Worm (Caenorhabditis elegans): ENCODE data around the gene blos-8.

The blos-8 gene

ce11 chrX:15395723-15396122, 35.3 kb downstream of the blos-8 start:
- no peak for TF ChIP-seq nhr-11 (tag; optimal IDR thresholded peaks at IDR 0.05)
- TF ChIP-seq ceh-31 (tag; optimal IDR thresholded peaks at IDR 0.05) = peak; percentile 49
- TF ChIP-seq hlh-8 (tag; optimal IDR thresholded peaks at IDR 0.05) = no peak
- no peak for TF ChIP-seq ceh-9 (tag; optimal IDR thresholded peaks at IDR 0.05)
- no peak for TF ChIP-seq ahr-1 (tag; optimal IDR thresholded peaks at IDR 0.05)
- no peak for TF ChIP-seq pax-1 (tag; optimal IDR thresholded peaks at IDR 0.05)
- TF ChIP-seq unc-42 (tag; optimal IDR thresholded peaks at IDR 0.05) = peak; percentile 98
- TF ChIP-seq hlh-6 (tag; optimal IDR thresholded peaks at IDR 0.05) = no peak
- TF ChIP-seq ceh-45 (GFP tag; IDR thresholded peaks at IDR 0.05) = no peak

- TF ChIP-seq ref-2 (tag; optimal IDR thresholded peaks at IDR 0.05) (no peak), fax-1 (tag; optimal IDR thresholded peaks at IDR 0.05) (no peak), pha-2 (tag; optimal IDR thresholded peaks at IDR 0.05) (no peak), hlh-15 (tag; optimal IDR thresholded peaks at IDR 0.05) (no peak), C38D4.7 (GFP tag; optimal IDR thresholded peaks at IDR 0.05) (no peak), odd-2 (tag; optimal IDR thresholded peaks at IDR 0.05) (no peak)
Measured at ce11 chrX:15392672-15393071, 38.3 kb downstream of the blos-8 start.

- TF ChIP-seq dmd-4 (tag; optimal IDR thresholded peaks at IDR 0.05; ENCODE audit: borderline replicate concordance) (no peak), zip-5 (tag; optimal IDR thresholded peaks at IDR 0.05) (no peak), fkh-10 (GFP tag; optimal IDR thresholded peaks at IDR 0.05) (no peak), ceh-14 (tag; optimal IDR thresholded peaks at IDR 0.05) (no peak), elt-4 (tag; optimal IDR thresholded peaks at IDR 0.05) (no peak), pros-1 (tag; optimal IDR thresholded peaks at IDR 0.05) (no peak), ceh-22 (tag; optimal IDR thresholded peaks at IDR 0.05) (no peak), ceh-45 (GFP tag; IDR thresholded peaks at IDR 0.05) (no peak), odd-2 (tag; optimal IDR thresholded peaks at IDR 0.05) (no peak), tbx-7 (tag; optimal IDR thresholded peaks at IDR 0.05) (no peak)
Measured at ce11 chrX:15389853-15390252, 41.1 kb downstream of the blos-8 start.

- TF ChIP-seq che-1 (tag; optimal IDR thresholded peaks at IDR 0.05) = no peak
- no peak for TF ChIP-seq F13H6.1 (tag; optimal IDR thresholded peaks at IDR 0.05)
- TF ChIP-seq ceh-34 (tag; optimal IDR thresholded peaks at IDR 0.05) = no peak
- TF ChIP-seq unc-3 (GFP tag; conservative IDR thresholded peaks at IDR 0.05) = no peak
- TF ChIP-seq unc-3 (tag; optimal IDR thresholded peaks at IDR 0.05) = no peak
- no peak for TF ChIP-seq K02D7.2 (tag; optimal IDR thresholded peaks at IDR 0.05)
- TF ChIP-seq pros-1 (tag; optimal IDR thresholded peaks at IDR 0.05) = no peak
- no peak for TF ChIP-seq hlh-13 (GFP tag; optimal IDR thresholded peaks at IDR 0.05)
- no peak for TF ChIP-seq ahr-1 (tag; optimal IDR thresholded peaks at IDR 0.05)
- no peak for TF ChIP-seq ceh-30 (tag; optimal IDR thresholded peaks at IDR 0.05)
- TF ChIP-seq ceh-48 (tag; optimal IDR thresholded peaks at IDR 0.05) = no peak
- no peak for TF ChIP-seq lin-11 (tag; optimal IDR thresholded peaks at IDR 0.05)
- TF ChIP-seq ceh-45 (GFP tag; IDR thresholded peaks at IDR 0.05) = no peak
- no peak for TF ChIP-seq unc-86 (tag; optimal IDR thresholded peaks at IDR 0.05)
- no peak for TF ChIP-seq ceh-2 (tag; optimal IDR thresholded peaks at IDR 0.05)
- TF ChIP-seq ref-2 (tag; optimal IDR thresholded peaks at IDR 0.05) = no peak
- no peak for TF ChIP-seq ets-4 (tag; optimal IDR thresholded peaks at IDR 0.05)
- TF ChIP-seq mec-3 (tag; optimal IDR thresholded peaks at IDR 0.05; ENCODE audit: borderline replicate concordance) = no peak
Measured at ce11 chrX:15388259-15388658, 42.7 kb downstream of the blos-8 start.

DNA sequence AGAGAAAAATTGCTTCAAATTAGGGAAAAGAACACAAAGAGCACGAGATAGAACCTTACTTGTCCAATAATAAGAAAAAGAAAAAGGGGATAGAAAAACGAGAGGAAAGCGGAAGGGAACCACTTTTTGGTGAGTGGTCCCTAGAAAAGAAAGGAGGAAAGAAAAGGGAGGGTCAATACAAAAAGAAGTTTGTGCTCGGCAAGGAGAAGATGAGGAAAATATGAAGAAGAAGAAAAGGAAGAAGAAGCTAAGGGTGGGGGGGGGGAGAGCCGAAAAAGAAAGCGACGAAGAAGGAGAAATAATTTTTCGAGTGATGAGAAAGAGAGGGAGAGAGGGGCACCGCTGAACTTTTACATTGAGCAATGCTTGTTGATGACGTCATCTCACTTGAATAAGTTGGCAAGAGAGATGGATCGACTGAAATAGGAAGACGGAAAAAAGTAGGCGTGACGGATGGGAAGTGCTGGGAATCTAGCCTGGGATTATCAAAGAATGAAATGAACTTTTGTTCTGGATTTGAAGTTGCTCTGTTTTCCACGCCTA, 45.1 kb downstream of the blos-8 start:
- TF ChIP-seq ceh-19 (GFP tag; optimal IDR thresholded peaks at IDR 0.05) (no peak), ceh-31 (tag; optimal IDR thresholded peaks at IDR 0.05) (peak; percentile 41), tbx-2 (tag; optimal IDR thresholded peaks at IDR 0.05) (peak; percentile 18), unc-42 (tag; optimal IDR thresholded peaks at IDR 0.05) (peak; percentile 79), nfya-1 (tag; optimal IDR thresholded peaks at IDR 0.05) (peak; percentile 31)

All from whole organism, late embryonic.